Worm (Caenorhabditis elegans) whole organism, young adult: ENCODE results near the gene F22B7.9.

Experiments used
- C06A6.2 ChIP-seq: fragments of 200-800 bp; sonication (Bioruptor generic); conservative IDR thresholded peaks from 2 replicates; pipeline ENCODE4 v1.3.6; 2022; ENCODE audit warnings: missing genetic modification characterization, missing compliant biosample characterization
- D2030.7 ChIP-seq: fragments of 200-800 bp; sonication (Bioruptor generic); IDR thresholded peaks from 2 replicates; pipeline ENCODE4 v1.3.6; 2022; ENCODE audit warnings: missing genetic modification reagents, missing genetic modification characterization, missing compliant biosample characterization
- F37B4.10 ChIP-seq: fragments of 200-800 bp; sonication (Bioruptor generic); IDR thresholded peaks from 2 replicates; pipeline ENCODE4 v1.3.6; 2022; ENCODE audit warnings: missing genetic modification characterization, missing compliant biosample characterization
- F57A8.1 ChIP-seq: fragments of 200-800 bp; sonication (Bioruptor generic); optimal IDR thresholded peaks from 2 replicates; lab custom pipeline; 2018; ENCODE audit warnings: mild to moderate bottlenecking, missing genetic modification characterization, moderate library complexity, missing compliant biosample characterization
- T07F8.4 ChIP-seq: sonication (generic microtip); optimal IDR thresholded peaks from 2 replicates; lab custom pipeline; 2016; ENCODE audit warnings: mild to moderate bottlenecking, missing genetic modification characterization, moderate library complexity, missing compliant biosample characterization
- T26A5.8 ChIP-seq: sonication (generic microtip); optimal IDR thresholded peaks from 2 replicates; lab custom pipeline; 2016; ENCODE audit warnings: missing genetic modification characterization, missing compliant biosample characterization
- Y53F4B.3 ChIP-seq: fragments of 200-800 bp; sonication (Bioruptor generic); IDR thresholded peaks from 2 replicates; pipeline ENCODE4 v1.3.6; 2022; ENCODE audit warnings: missing genetic modification reagents, missing genetic modification characterization, missing compliant biosample characterization
- Y53G8AR.9 ChIP-seq: fragments of 200-800 bp; sonication (Bioruptor generic); conservative IDR thresholded peaks from 2 replicates; pipeline ENCODE4 v1.3.6; 2022; ENCODE audit warnings: missing genetic modification reagents, missing genetic modification characterization, missing compliant biosample characterization
- ZK185.1 ChIP-seq: sonication (generic microtip); optimal IDR thresholded peaks from 2 replicates; lab custom pipeline; 2016; ENCODE audit warnings: mild to moderate bottlenecking, missing genetic modification characterization, missing compliant biosample characterization; ENCODE audit not compliant: poor library complexity, severe bottlenecking
- akir-1 ChIP-seq: fragments of 200-800 bp; sonication (Bioruptor generic); optimal IDR thresholded peaks from 2 replicates; lab custom pipeline; 2018; ENCODE audit warnings: mild to moderate bottlenecking, missing genetic modification characterization, moderate library complexity, missing compliant biosample characterization
- ama-1 ChIP-seq, 3 experiments: fragments of 150-350 bp in 1 of 3; sonication (generic microtip) in 2 of 3; optimal IDR thresholded peaks; 2 replicates each; lab custom pipeline; 2014 to 2018; ENCODE audit warnings: missing biosample characterization in 2 of 3, missing genetic modification characterization in 2 of 3, missing genetic modification reagents in 2 of 3
- aptf-3 ChIP-seq: fragments of 200-800 bp; sonication (Bioruptor generic); IDR thresholded peaks from 2 replicates; pipeline ENCODE4 v1.3.6; 2022; ENCODE audit warnings: missing genetic modification characterization, missing compliant biosample characterization
- athp-1 ChIP-seq: sonication (generic microtip); optimal IDR thresholded peaks from 2 replicates; lab custom pipeline; 2017; ENCODE audit warnings: mild to moderate bottlenecking, missing genetic modification characterization, missing compliant biosample characterization
- bed-2 ChIP-seq: fragments of 200-800 bp; sonication (Bioruptor generic); IDR thresholded peaks from 2 replicates; pipeline ENCODE4 v1.3.6; 2022; ENCODE audit warnings: missing genetic modification reagents, missing genetic modification characterization, missing compliant biosample characterization
- cebp-1 ChIP-seq, 2 experiments: fragments of 200-800 bp in 1 of 2; sonication (Bioruptor generic) in 1 of 2; sonication (generic microtip) in 1 of 2; IDR thresholded peaks in 1 of 2; optimal IDR thresholded peaks in 1 of 2; 2 replicates each; pipeline versions ENCODE4 v1.3.6 to Lab custom; 2017 to 2022; ENCODE audit warnings: missing compliant biosample characterization in 2 of 2, missing genetic modification characterization in 2 of 2, mild to moderate bottlenecking in 1 of 2, missing genetic modification reagents in 1 of 2, moderate library complexity in 1 of 2
- ceh-27 ChIP-seq: fragments of 200-800 bp; sonication (Bioruptor generic); optimal IDR thresholded peaks from 2 replicates; lab custom pipeline; 2018; ENCODE audit warnings: mild to moderate bottlenecking, missing genetic modification characterization, moderate library complexity, missing compliant biosample characterization
- ceh-40 ChIP-seq: fragments of 200-800 bp; sonication (Bioruptor generic); IDR thresholded peaks from 2 replicates; pipeline ENCODE4 v1.3.6; 2022; ENCODE audit warnings: missing genetic modification characterization, missing compliant biosample characterization
- chd-7 ChIP-seq: sonication (generic microtip); optimal IDR thresholded peaks from 2 replicates; lab custom pipeline; 2016; ENCODE audit warnings: mild to moderate bottlenecking, missing genetic modification characterization, moderate library complexity, missing compliant biosample characterization
- die-1 ChIP-seq: sonication (generic microtip); optimal IDR thresholded peaks from 2 replicates; lab custom pipeline; 2016; ENCODE audit warnings: missing genotype, mild to moderate bottlenecking, missing genetic modification characterization, missing compliant biosample characterization
- dox-1 ChIP-seq: fragments of 200-800 bp; sonication (Bioruptor generic); IDR thresholded peaks from 2 replicates; pipeline ENCODE4 v1.3.6; 2022; ENCODE audit warnings: missing genetic modification reagents, missing genetic modification characterization, missing compliant biosample characterization
- dpl-1 ChIP-seq: fragments of 150-350 bp; optimal IDR thresholded peaks from 2 replicates; lab custom pipeline; 2014; ENCODE audit warnings: missing biosample characterization, missing genetic modification reagents, missing genetic modification characterization
- ekl-4 ChIP-seq: fragments of 200-800 bp; sonication (Bioruptor generic); IDR thresholded peaks from 2 replicates; pipeline ENCODE4 v1.3.6; 2022; ENCODE audit warnings: missing genetic modification reagents, missing genetic modification characterization, missing compliant biosample characterization
- him-1 ChIP-seq: sonication (generic microtip); optimal IDR thresholded peaks from 2 replicates; lab custom pipeline; 2016; ENCODE audit warnings: missing genotype, missing genetic modification reagents, missing genetic modification characterization, missing compliant biosample characterization
- hlh-12 ChIP-seq: sonication (generic microtip); optimal IDR thresholded peaks from 2 replicates; lab custom pipeline; 2016; ENCODE audit warnings: missing genetic modification characterization, missing compliant biosample characterization
- hlh-26 ChIP-seq: fragments of 200-800 bp; sonication (Bioruptor generic); conservative IDR thresholded peaks from 2 replicates; pipeline ENCODE4 v1.3.6; 2022; ENCODE audit warnings: missing genetic modification reagents, missing genetic modification characterization, missing compliant biosample characterization
- hrde-1 ChIP-seq: sonication (generic microtip); optimal IDR thresholded peaks from 2 replicates; lab custom pipeline; 2016; ENCODE audit warnings: missing genetic modification characterization, mild to moderate bottlenecking, missing compliant biosample characterization, moderate library complexity, missing genotype, missing genetic modification reagents, borderline replicate concordance
- let-526 ChIP-seq: fragments of 200-800 bp; sonication (Bioruptor generic); IDR thresholded peaks from 2 replicates; pipeline ENCODE4 v1.3.6; 2022; ENCODE audit warnings: missing genetic modification reagents, missing genetic modification characterization, missing compliant biosample characterization
- let-607 ChIP-seq, 2 experiments: fragments of 200-800 bp in 1 of 2; sonication (Bioruptor generic) in 1 of 2; sonication (generic microtip) in 1 of 2; optimal IDR thresholded peaks; 2 replicates each; lab custom pipeline; 2016 to 2018; ENCODE audit warnings: mild to moderate bottlenecking in 2 of 2, missing compliant biosample characterization in 2 of 2, missing genetic modification characterization in 2 of 2, moderate library complexity in 2 of 2, missing genotype in 1 of 2
- lin-26 ChIP-seq: fragments of 200-800 bp; sonication (Bioruptor generic); IDR thresholded peaks from 2 replicates; pipeline ENCODE4 v1.3.6; 2022; ENCODE audit warnings: missing genetic modification reagents, missing genetic modification characterization, missing compliant biosample characterization
- madf-3 ChIP-seq: fragments of 200-800 bp; sonication (Bioruptor generic); IDR thresholded peaks from 2 replicates; pipeline ENCODE4 v1.3.6; 2022; ENCODE audit warnings: missing genetic modification reagents, missing genetic modification characterization, missing compliant biosample characterization
- madf-8 ChIP-seq: fragments of 200-800 bp; sonication (Bioruptor generic); conservative IDR thresholded peaks from 2 replicates; pipeline ENCODE4 v1.3.6; 2022; ENCODE audit warnings: missing genetic modification reagents, missing genetic modification characterization, missing compliant biosample characterization
- mel-28 ChIP-seq: sonication (generic microtip); optimal IDR thresholded peaks from 2 replicates; lab custom pipeline; 2016; ENCODE audit warnings: borderline replicate concordance, mild to moderate bottlenecking, missing genetic modification characterization, missing compliant biosample characterization
- mes-4 ChIP-seq: sonication (generic microtip); optimal IDR thresholded peaks from 2 replicates; lab custom pipeline; 2016; ENCODE audit warnings: missing genotype, missing genetic modification characterization, missing compliant biosample characterization
- mxl-1 ChIP-seq: sonication (generic microtip); optimal IDR thresholded peaks from 2 replicates; lab custom pipeline; 2016; ENCODE audit warnings: missing genetic modification characterization, missing compliant biosample characterization
- nfyb-1 ChIP-seq: fragments of 200-800 bp; sonication (Bioruptor generic); IDR thresholded peaks from 2 replicates; pipeline ENCODE4 v1.3.6; 2022; ENCODE audit warnings: missing genetic modification reagents, missing genetic modification characterization, missing compliant biosample characterization
- nhr-120 ChIP-seq: fragments of 200-800 bp; sonication (Bioruptor generic); IDR thresholded peaks from 2 replicates; pipeline ENCODE4 v1.3.6; 2022; ENCODE audit warnings: missing genetic modification characterization, missing compliant biosample characterization
- nhr-27 ChIP-seq: fragments of 200-800 bp; sonication (Bioruptor generic); optimal IDR thresholded peaks from 2 replicates; lab custom pipeline; 2018; ENCODE audit warnings: mild to moderate bottlenecking, missing genetic modification characterization, moderate library complexity, missing compliant biosample characterization
- nhr-90 ChIP-seq: sonication (generic microtip); optimal IDR thresholded peaks from 2 replicates; lab custom pipeline; 2016; ENCODE audit warnings: missing genotype, mild to moderate bottlenecking, missing genetic modification characterization, missing compliant biosample characterization
- pha-4 ChIP-seq: fragments of 150-350 bp; sonication (generic microtip); optimal IDR thresholded peaks from 2 replicates; lab custom pipeline; 2014; ENCODE audit warnings: missing biosample characterization, missing genetic modification reagents, missing genetic modification characterization
- rpc-1 ChIP-seq, 2 experiments: fragments of 150-350 bp in 1 of 2; sonication (generic microtip) in 1 of 2; optimal IDR thresholded peaks; 2 replicates each; lab custom pipeline; 2014 to 2018; ENCODE audit warnings: missing biosample characterization in 1 of 2, missing genetic modification characterization in 1 of 2, missing genetic modification reagents in 1 of 2, missing genotype in 1 of 2
- sdz-38 ChIP-seq: sonication (generic microtip); optimal IDR thresholded peaks from 2 replicates; lab custom pipeline; 2016; ENCODE audit warnings: missing genotype, missing genetic modification characterization, missing compliant biosample characterization
- tbp1 ChIP-seq: fragments of 200-800 bp; sonication (Bioruptor generic); optimal IDR thresholded peaks from 2 replicates; lab custom pipeline; 2018; ENCODE audit warnings: mild to moderate bottlenecking, missing genetic modification characterization, missing compliant biosample characterization
- tlf-1 ChIP-seq: fragments of 200-800 bp; sonication (Bioruptor generic); optimal IDR thresholded peaks from 2 replicates; lab custom pipeline; 2018; ENCODE audit warnings: mild to moderate bottlenecking, missing genetic modification characterization, missing compliant biosample characterization
- unc-62 ChIP-seq: fragments of 150-350 bp; optimal IDR thresholded peaks from 2 replicates; lab custom pipeline; 2014; ENCODE audit warnings: missing biosample characterization, missing genetic modification reagents, missing genetic modification characterization
- zim-3 ChIP-seq: sonication (generic microtip); optimal IDR thresholded peaks from 2 replicates; lab custom pipeline; 2017; ENCODE audit warnings: mild to moderate bottlenecking, missing genetic modification characterization, moderate library complexity, missing compliant biosample characterization
- ztf-18 ChIP-seq: sonication (generic microtip); optimal IDR thresholded peaks from 2 replicates; lab custom pipeline; 2016; ENCODE audit warnings: missing genotype, mild to moderate bottlenecking, missing genetic modification characterization, missing compliant biosample characterization
- ztf-28 ChIP-seq: fragments of 200-800 bp; sonication (Bioruptor generic); IDR thresholded peaks from 2 replicates; pipeline ENCODE4 v1.3.6; 2022; ENCODE audit warnings: missing genetic modification reagents, missing genetic modification characterization, missing compliant biosample characterization

The F22B7.9 gene

DNA sequence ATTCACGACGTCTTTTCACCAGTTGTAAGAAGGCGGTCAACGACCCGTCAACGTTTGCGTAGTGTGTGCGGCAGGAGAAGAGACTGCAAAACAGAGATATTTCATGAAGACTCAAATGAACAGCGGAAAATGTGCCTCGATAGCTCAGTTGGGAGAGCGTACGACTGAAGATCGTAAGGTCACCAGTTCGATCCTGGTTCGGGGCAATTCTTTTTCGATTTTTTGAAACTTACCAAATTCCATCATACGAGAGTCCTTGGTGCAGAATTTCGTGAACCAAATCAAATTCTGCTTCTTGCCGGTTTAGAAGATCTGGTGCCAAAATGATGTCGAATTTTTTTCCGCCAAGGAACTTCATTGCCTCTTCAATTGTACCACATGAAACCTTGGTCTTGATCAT lies 803 bp downstream of the F22B7.9 start:
- TF ChIP-seq D2030.7 (GFP tag; lab: Robert Waterston, UW) (0 out of 2 replicates have a peak, but pooled peaks have one; percentile 11), bed-2 (GFP tag; lab: Robert Waterston, UW) (no peak), tbp1 (GFP tag; lab: Kevin White, UChicago) (peak; percentile 89), hlh-26 (GFP tag; lab: Robert Waterston, UW) (no peak), Y53G8AR.9 (0 out of 2 replicates have a peak, but pooled peaks have one; percentile 20), sdz-38 (tag; lab: Kevin White, UChicago) (no peak), mes-4 (tag; lab: Kevin White, UChicago) (no peak), madf-3 (GFP tag; lab: Robert Waterston, UW) (no peak), ceh-27 (GFP tag; lab: Kevin White, UChicago) (peak; percentile 42), akir-1 (GFP tag; lab: Kevin White, UChicago) (no peak), ztf-28 (GFP tag; lab: Robert Waterston, UW) (no peak), F57A8.1 (no peak), lin-26 (GFP tag; lab: Robert Waterston, UW) (peak; percentile 75), T26A5.8 (tag; lab: Kevin White, UChicago) (no peak), die-1 (tag; lab: Kevin White, UChicago) (peak; percentile 65), unc-62 (GFP tag; lab: Kevin White, UChicago) (no peak), nfyb-1 (peak; percentile 48; the same call in 1 of the 2 replicates), F37B4.10 (GFP tag; lab: Robert Waterston, UW) (no peak), mxl-1 (tag; lab: Kevin White, UChicago) (no peak), him-1 (tag; lab: Kevin White, UChicago) (no peak), madf-8 (GFP tag; lab: Robert Waterston, UW) (no peak), pha-4 (no peak), ekl-4 (no peak; the same call in 1 of the 2 replicates), let-526 (GFP tag; lab: Robert Waterston, UW) (0 out of 2 replicates have a peak, but pooled peaks have one; percentile 45), nhr-120 (GFP tag; lab: Robert Waterston, UW) (0 out of 2 replicates have a peak, but pooled peaks have one; percentile 52), rpc-1 (optimal IDR thresholded peaks at IDR 0.05; lab: Kevin White, UChicago) (peak; percentile 69), rpc-1 (tag; optimal IDR thresholded peaks at IDR 0.05; lab: Kevin White, UChicago) (peak; percentile 75), Y53F4B.3 (GFP tag; lab: Robert Waterston, UW) (no peak), ama-1 (optimal IDR thresholded peaks at IDR 0.05; lab: Kevin White, UChicago) (peak; percentile 19), ama-1 (GFP tag; optimal IDR thresholded peaks at IDR 0.05; lab: Kevin White, UChicago) (no peak), hlh-12 (tag; lab: Kevin White, UChicago) (no peak), dox-1 (GFP tag; lab: Robert Waterston, UW) (peak; percentile 52; the same call in 1 of the 2 replicates), nhr-90 (tag; lab: Kevin White, UChicago) (peak; percentile 43), ZK185.1 (peak; percentile 4), athp-1 (tag; lab: Kevin White, UChicago) (no peak), chd-7 (tag; lab: Kevin White, UChicago) (peak; percentile 62), tlf-1 (GFP tag; lab: Kevin White, UChicago) (no peak), C06A6.2 (GFP tag; lab: Robert Waterston, UW) (no peak), dpl-1 (GFP tag; lab: Kevin White, UChicago) (no peak), ceh-40 (GFP tag; lab: Robert Waterston, UW) (no peak), cebp-1 (GFP tag; IDR thresholded peaks at IDR 0.05; lab: Robert Waterston, UW) (no peak), cebp-1 (tag; optimal IDR thresholded peaks at IDR 0.05; lab: Kevin White, UChicago) (peak; percentile 29), ztf-18 (tag; lab: Kevin White, UChicago) (peak; percentile 20), hrde-1 (no peak), zim-3 (tag; lab: Kevin White, UChicago) (no peak), aptf-3 (GFP tag; lab: Robert Waterston, UW) (no peak), let-607 (tag; optimal IDR thresholded peaks at IDR 0.05; lab: Kevin White, UChicago) (peak in 1 of 2 experiments; percentile 18), T07F8.4 (no peak), mel-28 (tag; lab: Kevin White, UChicago) (peak; percentile 13), nhr-27 (tag; lab: Kevin White, UChicago) (no peak)
